Fruit fly (Drosophila melanogaster): ENCODE measurements around the gene Afti.

Gene Afti

dm6 chr3R:14282215-14283041 lies 44.1 kb downstream of the Afti start (continued):
- TF ChIP-seq CG4820 (GFP tag; optimal IDR thresholded peaks at IDR 0.05) (no peak), CG11093 (GFP tag; IDR thresholded peaks at IDR 0.05) (no peak), ci (GFP tag; IDR thresholded peaks at IDR 0.05) (peak; percentile 44; the same call in 1 of the 3 replicates), CG6272 (GFP tag; IDR thresholded peaks at IDR 0.05) (no peak), run (tag; optimal IDR thresholded peaks at IDR 0.05) (no peak), CG18262 (tag; optimal IDR thresholded peaks at IDR 0.05) (no peak), CG12659 (GFP tag; optimal IDR thresholded peaks at IDR 0.05) (no peak), nom (GFP tag; optimal IDR thresholded peaks at IDR 0.05) (no peak), cad (GFP tag; optimal IDR thresholded peaks at IDR 0.05) (no peak), mam (GFP tag; optimal IDR thresholded peaks at IDR 0.05) (no peak), pho (GFP tag; optimal IDR thresholded peaks at IDR 0.05) (no peak), wor (GFP tag; IDR thresholded peaks at IDR 0.05) (no peak), D (optimal IDR thresholded peaks at IDR 0.05) (no peak), D (GFP tag; optimal IDR thresholded peaks at IDR 0.05) (no peak), vnd (GFP tag; IDR thresholded peaks at IDR 0.05; ENCODE audit: partially characterized antibody) (no peak), CG13123 (GFP tag; optimal IDR thresholded peaks at IDR 0.05) (no peak), zfh2 (GFP tag; optimal IDR thresholded peaks at IDR 0.05) (no peak), H2.0 (GFP tag; IDR thresholded peaks at IDR 0.05) (no peak), Hr78 (GFP tag; optimal IDR thresholded peaks at IDR 0.05) (no peak), Optix (GFP tag; IDR thresholded peaks at IDR 0.05) (no peak), C15 (GFP tag; IDR thresholded peaks at IDR 0.05) (no peak), CG2678 (tag; optimal IDR thresholded peaks at IDR 0.05) (no peak), gcm (GFP tag; optimal IDR thresholded peaks at IDR 0.05) (no peak), CG6254 (GFP tag; optimal IDR thresholded peaks at IDR 0.05) (no peak), Asciz (GFP tag; optimal IDR thresholded peaks at IDR 0.05) (no peak), mld (GFP tag; IDR thresholded peaks at IDR 0.05; ENCODE audit: partially characterized antibody) (no peak), Rfx (GFP tag; IDR thresholded peaks at IDR 0.05) (0 out of 2 replicates have a peak, but pooled peaks have one; percentile 6), row (GFP tag; IDR thresholded peaks at IDR 0.05) (peak; percentile 10; the same call in 1 of the 3 replicates), Six4 (GFP tag; optimal IDR thresholded peaks at IDR 0.05) (no peak), CG17829 (tag; optimal IDR thresholded peaks at IDR 0.05) (no peak), nmo (GFP tag; optimal IDR thresholded peaks at IDR 0.05) (no peak), CG10431 (GFP tag; optimal IDR thresholded peaks at IDR 0.05) (no peak), Pdp1 (GFP tag; optimal IDR thresholded peaks at IDR 0.05) (no peak), CG17385 (GFP tag; optimal IDR thresholded peaks at IDR 0.05) (peak; percentile 40), gem (tag; optimal IDR thresholded peaks at IDR 0.05) (no peak), CG4424 (GFP tag; optimal IDR thresholded peaks at IDR 0.05) (no peak), bab2 (GFP tag; optimal IDR thresholded peaks at IDR 0.05) (no peak), chm (GFP tag; IDR thresholded peaks at IDR 0.05) (no peak), zen (tag; optimal IDR thresholded peaks at IDR 0.05) (no peak), trh (GFP tag; optimal IDR thresholded peaks at IDR 0.05) (no peak), pb (GFP tag; optimal IDR thresholded peaks at IDR 0.05) (no peak), CG34376 (GFP tag; optimal IDR thresholded peaks at IDR 0.05) (no peak), CG9609 (GFP tag; optimal IDR thresholded peaks at IDR 0.05) (no peak), yki (optimal IDR thresholded peaks at IDR 0.05) (no peak), zen2 (GFP tag; IDR thresholded peaks at IDR 0.05; ENCODE audit: partially characterized antibody) (no peak), CG11695 (GFP tag; IDR thresholded peaks at IDR 0.05) (no peak), CG3065 (GFP tag; optimal IDR thresholded peaks at IDR 0.05) (no peak), insv (GFP tag; optimal IDR thresholded peaks at IDR 0.05) (no peak), CG7745 (tag; optimal IDR thresholded peaks at IDR 0.05) (peak; percentile 24), grn (GFP tag; optimal IDR thresholded peaks at IDR 0.05) (no peak)

Measured in whole organism, embryonic.